Worm (Caenorhabditis elegans) whole organism, early embryonic: Measurements from ENCODE around the gene C16C8.20.
A peak's percentile ranks its signal among the peaks of the same experiment; 100 is the strongest.
"Not testable (repeated sequence)": the region's sequence is repeated elsewhere in the genome, so short reads cannot be mapped to it uniquely, and the experiment has no call there.

Experiments
- B0310.2 ChIP-seq: sonication (generic microtip); optimal IDR thresholded peaks from 2 replicates; lab custom pipeline; 2016; ENCODE audit warnings: mild to moderate bottlenecking, missing genetic modification characterization, missing compliant biosample characterization
- F13C5.2 ChIP-seq: sonication (generic microtip); optimal IDR thresholded peaks from 2 replicates; lab custom pipeline; 2017; ENCODE audit warnings: mild to moderate bottlenecking, missing genetic modification characterization, inconsistent platforms, missing compliant biosample characterization
- aly-1 ChIP-seq: sonication (generic microtip); optimal IDR thresholded peaks from 2 replicates; lab custom pipeline; 2016; ENCODE audit warnings: missing genetic modification characterization, missing compliant biosample characterization
- ama-1 ChIP-seq: fragments of 150-350 bp; optimal IDR thresholded peaks from 2 replicates; lab custom pipeline; 2014
- ceh-13 ChIP-seq: fragments of 200-800 bp; sonication (Bioruptor generic); optimal IDR thresholded peaks from 2 replicates; lab custom pipeline; 2018; ENCODE audit warnings: mild to moderate bottlenecking, missing genetic modification characterization, missing compliant biosample characterization
- ceh-36 ChIP-seq: sonication (generic microtip); optimal IDR thresholded peaks from 2 replicates; lab custom pipeline; 2016; ENCODE audit warnings: missing genetic modification characterization, inconsistent platforms, missing compliant biosample characterization
- ets-7 ChIP-seq: sonication (generic microtip); optimal IDR thresholded peaks from 2 replicates; lab custom pipeline; 2016; ENCODE audit warnings: missing genotype, missing genetic modification characterization, missing compliant biosample characterization
- flt-1 ChIP-seq: fragments of 200-800 bp; sonication (Bioruptor generic); IDR thresholded peaks from 2 replicates; pipeline ENCODE4 v1.3.6; 2022; ENCODE audit warnings: missing genetic modification characterization, missing compliant biosample characterization
- hmbx-1 ChIP-seq: sonication (generic microtip); optimal IDR thresholded peaks from 2 replicates; lab custom pipeline; 2016; ENCODE audit warnings: mild to moderate bottlenecking, missing genetic modification characterization, missing compliant biosample characterization
- hmg-4 ChIP-seq: fragments of 200-800 bp; sonication (Bioruptor generic); optimal IDR thresholded peaks from 2 replicates; lab custom pipeline; 2018; ENCODE audit warnings: mild to moderate bottlenecking, missing genetic modification characterization, missing compliant biosample characterization
- hnd-1 ChIP-seq: sonication (generic microtip); optimal IDR thresholded peaks from 2 replicates; lab custom pipeline; 2016; ENCODE audit warnings: missing genetic modification characterization, missing compliant biosample characterization
- pes-1 ChIP-seq: fragments of 200-800 bp; sonication (Bioruptor generic); IDR thresholded peaks from 2 replicates; pipeline ENCODE4 v1.3.6; 2022; ENCODE audit warnings: missing genetic modification reagents, missing genetic modification characterization, missing compliant biosample characterization
- scrt-1 ChIP-seq: fragments of 200-800 bp; sonication (Bioruptor generic); IDR thresholded peaks from 2 replicates; pipeline ENCODE4 v1.3.6; 2022; ENCODE audit warnings: missing genetic modification characterization, missing compliant biosample characterization
- sea-1 ChIP-seq: fragments of 200-800 bp; sonication (Bioruptor generic); conservative IDR thresholded peaks from 2 replicates; pipeline ENCODE4 v1.3.6; 2022; ENCODE audit warnings: missing genetic modification characterization, missing compliant biosample characterization
- tbx-11 ChIP-seq: fragments of 200-800 bp; sonication (Bioruptor generic); IDR thresholded peaks from 2 replicates; pipeline ENCODE4 v1.3.6; 2022; ENCODE audit warnings: missing genetic modification characterization, missing compliant biosample characterization
- tbx-37 ChIP-seq: fragments of 200-800 bp; sonication (Bioruptor generic); conservative IDR thresholded peaks from 2 replicates; pipeline ENCODE4 v1.3.6; 2022; ENCODE audit warnings: missing genetic modification reagents, missing genetic modification characterization, missing compliant biosample characterization
- tra-4 ChIP-seq: sonication (generic microtip); optimal IDR thresholded peaks from 2 replicates; lab custom pipeline; 2017; ENCODE audit warnings: missing genetic modification characterization, missing compliant biosample characterization

The C16C8.20 gene

ce11 chrII:3447906-3448305 lies 1.2 kb downstream of the C16C8.20 start, which contains the start of gene C16C8.21:
Gene C16C8.21 (plus strand): TSS chrII:3448206.
- TF ChIP-seq hmg-4 (GFP tag; lab: Kevin White, UChicago), result no peak
- no peak for TF ChIP-seq flt-1 (GFP tag; lab: Robert Waterston, UW)
- no peak for TF ChIP-seq F13C5.2 (tag; lab: Kevin White, UChicago)
- TF ChIP-seq ets-7, result no peak
- TF ChIP-seq hmbx-1 (tag; lab: Kevin White, UChicago), result no peak
- no peak for TF ChIP-seq tbx-37 (GFP tag; lab: Robert Waterston, UW)
- no peak for TF ChIP-seq ama-1
- TF ChIP-seq B0310.2 (tag; lab: Kevin White, UChicago), result no peak
- TF ChIP-seq pes-1 (GFP tag; lab: Robert Waterston, UW), result no peak
- no peak for TF ChIP-seq tbx-11 (GFP tag; lab: Robert Waterston, UW)
- TF ChIP-seq ceh-13 (GFP tag; lab: Kevin White, UChicago), result no peak
- no peak for TF ChIP-seq hnd-1 (tag; lab: Kevin White, UChicago)

DNA sequence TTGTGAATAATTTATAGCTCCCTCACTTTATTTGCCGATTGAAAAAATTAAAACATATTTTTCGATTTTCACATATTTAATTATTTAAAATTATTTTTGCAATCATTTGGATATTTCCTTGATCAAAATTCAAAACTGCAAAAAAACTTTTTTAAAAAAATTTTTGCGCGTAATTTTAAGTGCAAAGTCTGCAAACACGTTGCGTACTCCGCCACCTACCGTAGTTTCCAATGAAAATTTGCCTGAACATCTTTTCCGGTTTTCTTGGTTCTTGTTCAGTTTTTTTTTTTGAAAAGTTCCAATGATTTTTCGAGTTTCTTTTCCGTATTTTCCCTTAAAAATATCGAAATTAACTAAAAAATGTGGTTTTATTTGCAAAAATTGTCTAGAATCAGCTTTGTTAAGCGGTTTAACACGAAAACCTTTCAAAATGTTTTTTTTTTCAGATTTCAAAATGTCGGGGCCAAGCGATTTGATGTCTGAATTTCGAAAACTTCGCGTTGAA lies 2.1 kb downstream of the C16C8.20 start, which contains the start of gene C16C8.25:
Gene C16C8.25 (plus strand): TSS at position 455 of the 505 bp plus-strand sequence.
- TF ChIP-seq ets-7 (no peak), B0310.2 (tag; lab: Kevin White, UChicago) (no peak), pes-1 (GFP tag; lab: Robert Waterston, UW) (no peak), tbx-37 (GFP tag; lab: Robert Waterston, UW) (no peak), hmbx-1 (tag; lab: Kevin White, UChicago) (no peak), tbx-11 (GFP tag; lab: Robert Waterston, UW) (no peak), ceh-13 (GFP tag; lab: Kevin White, UChicago) (no peak), hmg-4 (GFP tag; lab: Kevin White, UChicago) (no peak), tra-4 (no peak), ama-1 (no peak), sea-1 (GFP tag; lab: Robert Waterston, UW) (no peak), ceh-36 (tag; lab: Kevin White, UChicago) (no peak)

DNA sequence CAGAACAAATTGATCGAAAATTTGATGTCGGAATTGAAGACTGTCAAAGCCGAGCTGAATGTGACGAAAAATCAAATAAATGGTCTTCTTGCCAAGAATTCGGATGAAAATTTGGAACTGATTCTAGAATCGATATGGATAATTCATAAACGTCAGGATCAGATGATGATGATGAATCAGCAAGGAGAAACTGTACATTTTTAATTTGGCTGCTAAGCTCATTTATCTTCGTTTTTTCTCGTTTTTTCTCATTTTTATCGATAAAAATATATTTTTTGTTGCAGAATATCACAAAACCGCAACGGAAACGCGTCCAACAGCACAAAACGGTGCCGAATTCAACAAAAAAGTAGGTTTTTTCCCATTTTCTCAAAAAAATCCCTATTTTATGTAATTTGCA lies 2.8 kb downstream of the C16C8.20 start, which contains the start of gene C16C8.14:
Gene C16C8.14 (plus strand): TSS at position 301 of the 400 bp plus-strand sequence.
- not testable (repeated sequence) for TF ChIP-seq hmbx-1 (tag; lab: Kevin White, UChicago); hmg-4 (GFP tag; lab: Kevin White, UChicago); B0310.2 (tag; lab: Kevin White, UChicago)

ce11 chrII:3452421-3452820 lies 5.7 kb downstream of the C16C8.20 start, which contains the start of gene C16C8.12:
Gene C16C8.12 (plus strand): TSS chrII:3452721.
- no peak for TF ChIP-seq B0310.2 (tag; lab: Kevin White, UChicago)

- TF ChIP-seq aly-1 (no peak), ets-7 (no peak), flt-1 (GFP tag; lab: Robert Waterston, UW) (no peak), pes-1 (GFP tag; lab: Robert Waterston, UW) (no peak), hmbx-1 (tag; lab: Kevin White, UChicago) (no peak), ama-1 (no peak), sea-1 (GFP tag; lab: Robert Waterston, UW) (no peak), B0310.2 (tag; lab: Kevin White, UChicago) (no peak), hnd-1 (tag; lab: Kevin White, UChicago) (no peak), ceh-13 (GFP tag; lab: Kevin White, UChicago) (no peak), hmg-4 (GFP tag; lab: Kevin White, UChicago) (no peak), tbx-11 (GFP tag; lab: Robert Waterston, UW) (no peak), ceh-36 (tag; lab: Kevin White, UChicago) (no peak), F13C5.2 (tag; lab: Kevin White, UChicago) (no peak), scrt-1 (GFP tag; lab: Robert Waterston, UW) (no peak), tbx-37 (GFP tag; lab: Robert Waterston, UW) (no peak), tra-4 (no peak)
Observed at ce11 chrII:3453521-3453920, 6.8 kb downstream of the C16C8.20 start, which contains the start of gene C16C8.11. Gene C16C8.11 (plus strand): TSS chrII:3453708.

ce11 chrII:3458209-3458608 lies 11.5 kb downstream of the C16C8.20 start, which contains the start of the genes C16C8.26 and C16C8.19:
Gene C16C8.26 (minus strand): TSS chrII:3458309.
Gene C16C8.19 (plus strand): TSS chrII:3458487.
- TF ChIP-seq ceh-36 (tag; lab: Kevin White, UChicago), result no peak
- no peak for TF ChIP-seq sea-1 (GFP tag; lab: Robert Waterston, UW)

ce11 chrII:3459199-3459598 lies 12.5 kb downstream of the C16C8.20 start:
- TF ChIP-seq ceh-36 (tag; lab: Kevin White, UChicago) (peak; percentile 69), hmg-4 (GFP tag; lab: Kevin White, UChicago) (no peak), sea-1 (GFP tag; lab: Robert Waterston, UW) (no peak), ets-7 (no peak), tra-4 (no peak), hnd-1 (tag; lab: Kevin White, UChicago) (no peak)

DNA sequence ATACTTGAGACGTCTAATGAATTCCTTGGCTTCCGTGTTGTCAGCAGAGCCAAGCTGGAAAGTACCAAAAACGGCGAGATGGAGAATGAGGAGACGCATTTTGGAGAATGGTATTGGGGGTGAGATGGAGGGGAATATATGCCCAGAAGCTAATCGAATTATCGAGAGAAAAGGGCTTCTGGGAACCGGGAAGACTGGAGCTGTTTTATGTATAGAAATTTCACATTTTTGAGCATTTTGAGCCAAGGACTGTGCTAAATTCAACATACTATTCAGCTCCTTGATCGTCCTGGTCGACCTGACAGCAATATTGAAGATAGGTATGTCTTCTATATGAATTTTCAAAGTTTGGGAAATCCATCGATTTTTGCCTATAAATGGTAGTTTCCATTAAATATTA lies 13.3 kb downstream of the C16C8.20 start, which contains the start of gene C16C8.7:
Gene C16C8.7 (minus strand): TSS at position 101 of the 400 bp plus-strand sequence.
- TF ChIP-seq ceh-36 (tag; lab: Kevin White, UChicago) (no peak), pes-1 (GFP tag; lab: Robert Waterston, UW) (no peak), tra-4 (no peak), hmg-4 (GFP tag; lab: Kevin White, UChicago) (no peak), scrt-1 (GFP tag; lab: Robert Waterston, UW) (no peak), ceh-13 (GFP tag; lab: Kevin White, UChicago) (no peak), tbx-11 (GFP tag; lab: Robert Waterston, UW) (no peak), ets-7 (no peak), hnd-1 (tag; lab: Kevin White, UChicago) (no peak), sea-1 (GFP tag; lab: Robert Waterston, UW) (no peak), hmbx-1 (tag; lab: Kevin White, UChicago) (no peak), B0310.2 (tag; lab: Kevin White, UChicago) (no peak), flt-1 (GFP tag; lab: Robert Waterston, UW) (no peak), tbx-37 (GFP tag; lab: Robert Waterston, UW) (no peak), aly-1 (no peak), ama-1 (no peak), F13C5.2 (tag; lab: Kevin White, UChicago) (no peak)
